Worm (Caenorhabditis elegans) whole organism, L2 larva: ENCODE results near the gene srh-18.

Source experiments
- aly-2 ChIP-seq: fragments of 150-350 bp; optimal IDR thresholded peaks from 2 replicates; lab custom pipeline; 2014; ENCODE audit warnings: missing biosample characterization, missing genetic modification characterization
- ama-1 ChIP-seq: fragments of 150-350 bp; optimal IDR thresholded peaks from 2 replicates; lab custom pipeline; 2018; ENCODE audit warnings: inconsistent platforms
- dmd-4 ChIP-seq: sonication (generic microtip); optimal IDR thresholded peaks from 2 replicates; lab custom pipeline; 2017; ENCODE audit warnings: missing biosample characterization, missing genetic modification characterization

- no peak for TF ChIP-seq aly-2 (tag; lab: Kevin White, UChicago)
- no peak for TF ChIP-seq ama-1 (lab: Kevin White, UChicago)
- TF ChIP-seq dmd-4 (tag; lab: Kevin White, UChicago) = no peak
These were observed 18.9 kb upstream of the srh-18 start for ce11 chrV:13299398-13299797.
